Worm (Caenorhabditis elegans): ENCODE data around the gene unc-116.
"Not testable (repeated sequence)": the region's sequence is repeated elsewhere in the genome, so short reads cannot be mapped to it uniquely, and the experiment has no call there.

DNA sequence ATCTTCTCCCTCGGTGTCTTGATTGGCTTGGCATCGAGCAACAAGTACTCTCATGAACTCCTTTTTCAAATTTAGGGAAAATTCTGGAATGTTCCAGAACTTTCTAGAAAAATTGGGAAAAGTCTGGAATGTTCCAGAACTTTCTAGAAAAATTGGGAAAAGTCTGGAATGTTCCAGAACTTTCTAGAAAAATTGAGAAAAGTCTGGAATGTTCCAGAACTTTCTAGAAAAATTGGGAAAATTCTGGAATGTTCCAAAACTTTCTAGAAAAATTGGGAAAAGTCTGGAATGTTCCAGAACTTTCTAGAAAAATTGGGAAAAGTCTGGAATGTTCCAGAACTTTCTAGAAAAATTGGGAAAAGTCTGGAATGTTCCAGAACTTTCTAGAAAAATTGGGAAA lies 10.7 kb downstream of the unc-116 start, which contains the start of gene ZC262.7:
- TF ChIP-seq fax-1 (tag; optimal IDR thresholded peaks at IDR 0.05); pqm-1 (tag; optimal IDR thresholded peaks at IDR 0.05); hlh-30 (tag; optimal IDR thresholded peaks at IDR 0.05; ENCODE audit: insufficient read depth); tbx-2 (tag; optimal IDR thresholded peaks at IDR 0.05); tbx-7 (tag; optimal IDR thresholded peaks at IDR 0.05); nfya-1 (tag; optimal IDR thresholded peaks at IDR 0.05); ceh-24 (tag; optimal IDR thresholded peaks at IDR 0.05): not testable (repeated sequence)

Data from whole organism, late embryonic.